Fruit fly (Drosophila melanogaster): ENCODE data around the gene koko.

Gene koko

DNA sequence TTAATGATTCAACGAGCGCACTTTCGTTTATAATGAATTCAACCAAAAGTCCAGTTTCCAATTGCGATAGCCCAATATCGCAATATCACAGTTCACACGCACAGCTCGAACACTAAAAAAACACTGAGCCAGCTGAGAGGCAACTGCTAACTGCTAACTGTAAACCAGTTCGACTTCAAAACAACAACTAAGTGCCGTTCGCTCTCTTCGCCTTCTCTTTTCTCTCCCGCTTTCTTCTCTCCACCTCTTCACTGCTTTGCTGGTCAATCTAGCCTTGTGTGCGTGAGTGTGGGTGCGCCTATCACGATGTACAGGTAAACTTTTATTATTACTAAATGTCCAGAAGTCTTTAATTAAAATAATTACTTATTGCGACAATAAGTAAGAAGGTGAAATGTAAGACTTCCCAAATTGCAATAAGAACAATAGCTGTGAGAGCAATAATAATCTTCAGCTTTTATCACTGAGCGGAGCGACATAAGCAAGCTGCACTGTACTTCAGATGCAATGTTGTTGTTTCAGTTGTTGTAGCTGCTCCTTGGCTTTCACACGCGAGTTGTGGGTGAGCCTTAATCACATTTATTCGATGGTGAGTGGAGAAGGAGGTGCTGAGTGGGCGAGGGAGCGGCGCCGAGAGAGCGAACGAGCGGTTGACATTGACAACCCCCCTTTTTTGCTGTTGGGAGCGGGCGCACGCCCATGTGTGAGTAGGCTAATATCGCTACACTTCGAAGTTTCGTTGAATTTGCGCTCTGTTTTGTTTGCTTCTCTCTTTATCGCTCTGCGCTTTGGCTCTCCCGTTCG, 5.8 kb upstream of the koko start, which contains the start of gene Vti1b (continued):
- TF ChIP-seq CG17829 (tag; optimal IDR thresholded peaks at IDR 0.05), result peak; percentile 94
- TF ChIP-seq Lhr (GFP tag; optimal IDR thresholded peaks at IDR 0.05), result peak; percentile 73
- peak; percentile 93 for TF ChIP-seq CG12659 (GFP tag; optimal IDR thresholded peaks at IDR 0.05)
- peak; percentile 84 for TF ChIP-seq CG8359 (GFP tag; optimal IDR thresholded peaks at IDR 0.05; ENCODE audit: borderline replicate concordance)
- peak; percentile 81 for TF ChIP-seq CG3726 (GFP tag; IDR thresholded peaks at IDR 0.05)
- TF ChIP-seq crc (GFP tag; optimal IDR thresholded peaks at IDR 0.05), result peak; percentile 89
- TF ChIP-seq stc (GFP tag; IDR thresholded peaks at IDR 0.05), result peak; percentile 91
- no peak; the same call in 2 of the 3 replicates for TF ChIP-seq Doc3 (GFP tag; IDR thresholded peaks at IDR 0.05; ENCODE audit: partially characterized antibody)
- TF ChIP-seq Poxn (GFP tag; IDR thresholded peaks at IDR 0.05), result peak; percentile 62
- TF ChIP-seq dm (GFP tag; optimal IDR thresholded peaks at IDR 0.05), result peak; percentile 93
- peak; percentile 79 for TF ChIP-seq tup (GFP tag; optimal IDR thresholded peaks at IDR 0.05)
- peak; percentile 92 to 95 for TF ChIP-seq Hr51 (GFP tag; optimal IDR thresholded peaks at IDR 0.05)
- TF ChIP-seq CG13287 (GFP tag; IDR thresholded peaks at IDR 0.05; ENCODE audit: partially characterized antibody), result no peak; the same call in 1 of the 2 replicates
- TF ChIP-seq CG4707 (GFP tag; optimal IDR thresholded peaks at IDR 0.05), result peak; percentile 91
- peak; percentile 33 for TF ChIP-seq CG13894 (tag; optimal IDR thresholded peaks at IDR 0.05)
- TF ChIP-seq cwo (GFP tag; optimal IDR thresholded peaks at IDR 0.05), result peak; percentile 95
- no peak for TF ChIP-seq tna (GFP tag; IDR thresholded peaks at IDR 0.05; ENCODE audit: partially characterized antibody)
- peak; percentile 0 for TF ChIP-seq Hey (tag; optimal IDR thresholded peaks at IDR 0.05)
- TF ChIP-seq CG30431 (GFP tag; optimal IDR thresholded peaks at IDR 0.05), result peak; percentile 92
- peak; percentile 75 for TF ChIP-seq CG10462 (GFP tag; optimal IDR thresholded peaks at IDR 0.05)
- TF ChIP-seq dpn (GFP tag; optimal IDR thresholded peaks at IDR 0.05), result peak; percentile 84 to 96
- TF ChIP-seq CG11723 (GFP tag; optimal IDR thresholded peaks at IDR 0.05), result peak; percentile 92
- TF ChIP-seq ap (GFP tag; IDR thresholded peaks at IDR 0.05), result peak; percentile 87
- no peak for TF ChIP-seq CG8478 (optimal IDR thresholded peaks at IDR 0.05)
- peak; percentile 89 for TF ChIP-seq CG6813 (GFP tag; optimal IDR thresholded peaks at IDR 0.05)
- no peak for TF ChIP-seq br (optimal IDR thresholded peaks at IDR 0.05)
- TF ChIP-seq D (optimal IDR thresholded peaks at IDR 0.05), result peak; percentile 15
- TF ChIP-seq D (GFP tag; optimal IDR thresholded peaks at IDR 0.05), result peak; percentile 94
- peak; percentile 88 for TF ChIP-seq CG2875 (GFP tag; optimal IDR thresholded peaks at IDR 0.05)
- peak; percentile 90 for TF ChIP-seq CG18619 (GFP tag; optimal IDR thresholded peaks at IDR 0.05)
- TF ChIP-seq ranshi (GFP tag; IDR thresholded peaks at IDR 0.05), result peak; percentile 92
- peak; percentile 88 for TF ChIP-seq Spps (tag; optimal IDR thresholded peaks at IDR 0.05)
- TF ChIP-seq MTF-1 (GFP tag; optimal IDR thresholded peaks at IDR 0.05; ENCODE audit: borderline replicate concordance), result peak; percentile 79
- TF ChIP-seq B-H1 (GFP tag; IDR thresholded peaks at IDR 0.05), result peak; percentile 88
- TF ChIP-seq Dll (GFP tag; IDR thresholded peaks at IDR 0.05; ENCODE audit: partially characterized antibody), result 0 out of 4 replicates have a peak, but pooled peaks have one; percentile 29
- TF ChIP-seq prd (optimal IDR thresholded peaks at IDR 0.05), result no peak
- peak; percentile 96 for TF ChIP-seq prd (GFP tag; IDR thresholded peaks at IDR 0.05)
- peak; percentile 94 for TF ChIP-seq tap (tag; optimal IDR thresholded peaks at IDR 0.05)
- peak; percentile 92 for TF ChIP-seq peb (GFP tag; IDR thresholded peaks at IDR 0.05)
- peak; percentile 90 for TF ChIP-seq Hmr (GFP tag; optimal IDR thresholded peaks at IDR 0.05)
- peak; percentile 88 for TF ChIP-seq CG1792 (GFP tag; optimal IDR thresholded peaks at IDR 0.05)
- TF ChIP-seq odd (GFP tag; optimal IDR thresholded peaks at IDR 0.05), result peak; percentile 85
- no peak for TF ChIP-seq CG16813 (GFP tag; IDR thresholded peaks at IDR 0.05; ENCODE audit: partially characterized antibody)
- TF ChIP-seq CG9727 (GFP tag; optimal IDR thresholded peaks at IDR 0.05), result peak; percentile 95
- TF ChIP-seq CG17328 (GFP tag; IDR thresholded peaks at IDR 0.05), result peak; percentile 93
- TF ChIP-seq CG7372 (GFP tag; IDR thresholded peaks at IDR 0.05), result peak; percentile 83
- TF ChIP-seq gt (GFP tag; IDR thresholded peaks at IDR 0.05), result peak; percentile 82
- peak; percentile 87 for TF ChIP-seq Vsx1 (GFP tag; optimal IDR thresholded peaks at IDR 0.05)
